Worm (Caenorhabditis elegans): ENCODE data around the gene F17H10.1.
A peak's percentile ranks its signal among the peaks of the same experiment; 100 is the strongest.

F17H10.1 gene

ce11 chrX:13104966-13105365 is at the start of gene F17H10.1:
Gene F17H10.1, plus strand, starts transcription at chrX:13105241.
- TF ChIP-seq F23B12.7 (tag; optimal IDR thresholded peaks at IDR 0.05; ENCODE audit: insufficient read depth) (peak; percentile 39), egl-44 (GFP tag; IDR thresholded peaks at IDR 0.05) (no peak), sdz-38 (tag; optimal IDR thresholded peaks at IDR 0.05) (no peak), him-1 (tag; optimal IDR thresholded peaks at IDR 0.05) (no peak), lin-26 (GFP tag; IDR thresholded peaks at IDR 0.05) (peak; percentile 70; the same call in 1 of the 2 replicates), dox-1 (GFP tag; IDR thresholded peaks at IDR 0.05) (peak; percentile 75), lir-1 (GFP tag; conservative IDR thresholded peaks at IDR 0.05) (peak; percentile 64), B0019.2 (GFP tag; conservative IDR thresholded peaks at IDR 0.05) (no peak), F33H1.4 (GFP tag; IDR thresholded peaks at IDR 0.05) (no peak), madf-3 (GFP tag; IDR thresholded peaks at IDR 0.05) (no peak), nhr-80 (tag; optimal IDR thresholded peaks at IDR 0.05) (peak; percentile 88), hrde-1 (tag; optimal IDR thresholded peaks at IDR 0.05; ENCODE audit: borderline replicate concordance) (no peak), ekl-4 (GFP tag; IDR thresholded peaks at IDR 0.05) (peak; percentile 54), Y95B8A.8 (GFP tag; IDR thresholded peaks at IDR 0.05) (0 out of 2 replicates have a peak, but pooled peaks have one; percentile 37), T07F8.4 (tag; optimal IDR thresholded peaks at IDR 0.05) (no peak), attf-3 (GFP tag; conservative IDR thresholded peaks at IDR 0.05) (no peak), nfya-1 (tag; optimal IDR thresholded peaks at IDR 0.05; ENCODE audit: borderline replicate concordance, insufficient read depth) (no peak), attf-6 (GFP tag; IDR thresholded peaks at IDR 0.05) (no peak), F10E7.11 (tag; optimal IDR thresholded peaks at IDR 0.05) (no peak), Y53F4B.3 (GFP tag; IDR thresholded peaks at IDR 0.05) (no peak), rcor-1 (GFP tag; IDR thresholded peaks at IDR 0.05) (peak; percentile 51), akir-1 (GFP tag; optimal IDR thresholded peaks at IDR 0.05) (no peak), nhr-179 (tag; optimal IDR thresholded peaks at IDR 0.05) (no peak), cebp-1 (GFP tag; IDR thresholded peaks at IDR 0.05) (0 out of 2 replicates have a peak, but pooled peaks have one; percentile 44), cebp-1 (tag; optimal IDR thresholded peaks at IDR 0.05) (peak; percentile 82), gei-17 (GFP tag; optimal IDR thresholded peaks at IDR 0.05) (peak; percentile 71), zim-3 (tag; optimal IDR thresholded peaks at IDR 0.05) (no peak), hsf-1 (GFP tag; IDR thresholded peaks at IDR 0.05) (peak; percentile 90), hmg-1.2 (GFP tag; IDR thresholded peaks at IDR 0.05) (peak; percentile 47), mcd-1 (GFP tag; IDR thresholded peaks at IDR 0.05) (peak; percentile 61), ztf-6 (GFP tag; IDR thresholded peaks at IDR 0.05) (0 out of 2 replicates have a peak, but pooled peaks have one; percentile 21), ztf-26 (tag; optimal IDR thresholded peaks at IDR 0.05) (peak; percentile 91), repo-1 (tag; optimal IDR thresholded peaks at IDR 0.05) (peak; percentile 66), die-1 (tag; optimal IDR thresholded peaks at IDR 0.05) (peak; percentile 66), K12H6.12 (tag; optimal IDR thresholded peaks at IDR 0.05) (peak; percentile 63), madf-8 (GFP tag; conservative IDR thresholded peaks at IDR 0.05) (no peak), ets-4 (GFP tag; optimal IDR thresholded peaks at IDR 0.05) (peak; percentile 95), C06A6.2 (GFP tag; conservative IDR thresholded peaks at IDR 0.05) (peak; percentile 68), snpc-1.3 (tag; optimal IDR thresholded peaks at IDR 0.05; ENCODE audit: insufficient read depth) (no peak), attf-5 (GFP tag; optimal IDR thresholded peaks at IDR 0.05) (peak; percentile 31), nfyb-1 (GFP tag; IDR thresholded peaks at IDR 0.05) (peak; percentile 89), nfya-2 (GFP tag; IDR thresholded peaks at IDR 0.05) (no peak), B0336.3 (GFP tag; IDR thresholded peaks at IDR 0.05) (peak; percentile 83), lag-1 (GFP tag; IDR thresholded peaks at IDR 0.05) (no peak), nhr-90 (tag; optimal IDR thresholded peaks at IDR 0.05) (peak; percentile 48), let-526 (GFP tag; IDR thresholded peaks at IDR 0.05) (peak; percentile 86; the same call in 1 of the 2 replicates), K11D2.4 (GFP tag; IDR thresholded peaks at IDR 0.05) (peak; percentile 91), dpff-1 (tag; optimal IDR thresholded peaks at IDR 0.05) (no peak), mel-28 (tag; optimal IDR thresholded peaks at IDR 0.05; ENCODE audit: borderline replicate concordance) (no peak)

All from whole organism, young adult.